Worm (Caenorhabditis elegans): ENCODE data around the gene best-17.

The best-17 gene

ce11 chrIII:577467-577866 is 32.0 kb downstream of the best-17 start, which contains the start of gene gtf-2H5:
Gene gtf-2H5, minus strand, starts transcription at chrIII:577567.
- TF ChIP-seq skn-1 (tag; optimal IDR thresholded peaks at IDR 0.05) = no peak
- no peak for TF ChIP-seq mep-1 (tag; optimal IDR thresholded peaks at IDR 0.05)
- TF ChIP-seq Y105C5A.15 (GFP tag; IDR thresholded peaks at IDR 0.05) = no peak
- no peak for TF ChIP-seq zfp-2 (tag; optimal IDR thresholded peaks at IDR 0.05)
- no peak for TF ChIP-seq hif-1 (tag; optimal IDR thresholded peaks at IDR 0.05)
- no peak for TF ChIP-seq saeg-2 (GFP tag; IDR thresholded peaks at IDR 0.05)
- TF ChIP-seq ceh-62 (tag; optimal IDR thresholded peaks at IDR 0.05) = no peak
- no peak for TF ChIP-seq nhr-6 (tag; optimal IDR thresholded peaks at IDR 0.05)
- no peak for TF ChIP-seq pha-4 (GFP tag; IDR thresholded peaks at IDR 0.05)
- no peak for TF ChIP-seq pha-4 (tag; optimal IDR thresholded peaks at IDR 0.05)
- no peak for TF ChIP-seq hlh-11 (tag; optimal IDR thresholded peaks at IDR 0.05)
- no peak for TF ChIP-seq ztf-11 (tag; optimal IDR thresholded peaks at IDR 0.05)
- no peak for TF ChIP-seq R02D3.7 (tag; optimal IDR thresholded peaks at IDR 0.05)
- no peak for TF ChIP-seq mxl-3 (GFP tag; optimal IDR thresholded peaks at IDR 0.05)
- no peak for TF ChIP-seq Y75B8A.6 (GFP tag; IDR thresholded peaks at IDR 0.05)
- TF ChIP-seq cey-2 (tag; optimal IDR thresholded peaks at IDR 0.05; ENCODE audit: borderline replicate concordance, insufficient read depth) = no peak
- no peak for TF ChIP-seq Y5F2A.4 (GFP tag; optimal IDR thresholded peaks at IDR 0.05)
- no peak for TF ChIP-seq tra-1 (GFP tag; IDR thresholded peaks at IDR 0.05)
- no peak for TF ChIP-seq pqm-1 (tag; optimal IDR thresholded peaks at IDR 0.05)
- TF ChIP-seq Y48G9A.11 (GFP tag; IDR thresholded peaks at IDR 0.05) = no peak

- TF ChIP-seq nhr-6 (tag; optimal IDR thresholded peaks at IDR 0.05) = no peak
Observed at ce11 chrIII:576555-576954, 32.9 kb downstream of the best-17 start.

- TF ChIP-seq dve-1 (tag; optimal IDR thresholded peaks at IDR 0.05; ENCODE audit: insufficient read depth) = no peak
- no peak for TF ChIP-seq ceh-82 (tag; optimal IDR thresholded peaks at IDR 0.05)
- no peak for TF ChIP-seq lsy-2 (tag; optimal IDR thresholded peaks at IDR 0.05)
- TF ChIP-seq nhr-77 (tag; optimal IDR thresholded peaks at IDR 0.05) = no peak
- TF ChIP-seq lim-7 (GFP tag; IDR thresholded peaks at IDR 0.05) = no peak
- no peak for TF ChIP-seq dpl-1 (GFP tag; optimal IDR thresholded peaks at IDR 0.05)
- no peak for TF ChIP-seq ama-1 (optimal IDR thresholded peaks at IDR 0.05)
- no peak for TF ChIP-seq zfp-3 (GFP tag; conservative IDR thresholded peaks at IDR 0.05)
- no peak for TF ChIP-seq nhr-42 (GFP tag; IDR thresholded peaks at IDR 0.05)
- no peak for TF ChIP-seq Y75B8A.6 (GFP tag; IDR thresholded peaks at IDR 0.05)
- TF ChIP-seq ces-1 (GFP tag; optimal IDR thresholded peaks at IDR 0.05) = no peak
- TF ChIP-seq F37D6.2 (tag; optimal IDR thresholded peaks at IDR 0.05) = no peak
- no peak for TF ChIP-seq Y105C5A.15 (GFP tag; IDR thresholded peaks at IDR 0.05)
- no peak for TF ChIP-seq hmg-1.1 (GFP tag; IDR thresholded peaks at IDR 0.05)
- no peak for TF ChIP-seq tag-97 (GFP tag; IDR thresholded peaks at IDR 0.05)
- TF ChIP-seq mdt-29 (GFP tag; IDR thresholded peaks at IDR 0.05) = no peak
- no peak for TF ChIP-seq fos-1 (tag; optimal IDR thresholded peaks at IDR 0.05)
- TF ChIP-seq daf-12 (tag; optimal IDR thresholded peaks at IDR 0.05) = no peak
- TF ChIP-seq lin-38 (GFP tag; IDR thresholded peaks at IDR 0.05) = no peak
- no peak for TF ChIP-seq vab-7 (GFP tag; IDR thresholded peaks at IDR 0.05)
Observed at ce11 chrIII:568815-569214, 40.6 kb downstream of the best-17 start.

ce11 chrIII:564786-565185 is 44.7 kb downstream of the best-17 start:
- no peak for TF ChIP-seq lin-39 (tag; optimal IDR thresholded peaks at IDR 0.05)
- TF ChIP-seq nhr-25 (tag; optimal IDR thresholded peaks at IDR 0.05; ENCODE audit: borderline replicate concordance, insufficient read depth) = peak; percentile 25
- TF ChIP-seq F49E8.2 (tag; optimal IDR thresholded peaks at IDR 0.05; ENCODE audit: borderline replicate concordance) = no peak
- no peak for TF ChIP-seq lin-38 (GFP tag; IDR thresholded peaks at IDR 0.05)
